Fruit fly (Drosophila melanogaster): ENCODE measurements around the gene CG42331.

DNA sequence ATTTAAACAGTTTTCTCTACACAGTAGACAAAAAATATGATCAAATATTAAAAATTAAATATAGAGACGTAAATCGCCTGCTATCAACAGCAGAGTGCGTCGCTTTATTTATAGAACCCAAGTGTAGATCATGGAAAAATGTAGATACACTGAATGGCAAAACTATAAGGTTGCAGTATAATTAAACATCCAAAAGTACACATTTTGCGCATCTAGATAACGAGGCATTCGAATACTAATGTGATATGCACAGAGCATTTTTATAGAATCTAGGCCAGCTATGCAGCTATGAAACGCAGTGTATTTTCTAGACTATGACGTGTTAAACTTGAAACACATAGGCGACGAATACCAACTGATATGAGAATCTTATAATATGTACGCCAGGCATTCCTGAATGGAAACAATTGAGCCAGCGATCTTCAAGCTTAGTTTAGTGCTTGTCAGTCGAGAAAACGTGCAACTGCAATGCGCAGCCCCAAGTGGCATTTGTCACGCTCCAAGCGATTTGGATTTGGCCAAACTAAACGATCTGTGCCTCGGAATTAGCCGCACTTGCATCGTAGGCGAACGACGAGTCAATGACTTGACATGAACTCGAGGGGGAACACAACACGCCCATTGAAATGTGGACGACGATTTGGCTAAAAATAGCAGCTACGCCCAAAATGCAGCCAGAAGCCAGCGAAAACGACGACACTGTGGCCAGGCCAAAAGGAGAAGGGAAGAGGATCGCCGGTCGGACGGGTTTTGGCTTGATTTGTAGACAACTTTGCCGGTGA is 39.1 kb downstream of the CG42331 start:
- TF ChIP-seq CG11762 (GFP tag; optimal IDR thresholded peaks at IDR 0.05; ENCODE audit: insufficient read depth) = peak; percentile 84
- TF ChIP-seq Eip75B (GFP tag; optimal IDR thresholded peaks at IDR 0.05) = peak; percentile 92
- no peak for TF ChIP-seq Smox (GFP tag; optimal IDR thresholded peaks at IDR 0.05)
- TF ChIP-seq Gug (GFP tag; IDR thresholded peaks at IDR 0.05) = peak; percentile 95
- peak; percentile 83 for TF ChIP-seq topi (GFP tag; optimal IDR thresholded peaks at IDR 0.05)
